Fruit fly (Drosophila melanogaster): ENCODE data around the gene tnc.

Gene tnc

dm6 chr3R:25027281-25028219 is 43.4 kb downstream of the tnc start (continued):
- TF ChIP-seq sens (GFP tag) = peak; percentile 46
- no peak for TF ChIP-seq unpg (GFP tag; optimal IDR thresholded peaks at IDR 0.05)
- TF ChIP-seq CG11247 (GFP tag; IDR thresholded peaks at IDR 0.05) = no peak
- TF ChIP-seq CG10431 (GFP tag; optimal IDR thresholded peaks at IDR 0.05) = no peak
- TF ChIP-seq CG4282 (GFP tag; optimal IDR thresholded peaks at IDR 0.05) = no peak
- TF ChIP-seq slou (GFP tag; optimal IDR thresholded peaks at IDR 0.05) = no peak
- TF ChIP-seq CG6854 (GFP tag; optimal IDR thresholded peaks at IDR 0.05) = peak; percentile 4
- TF ChIP-seq ac (GFP tag; optimal IDR thresholded peaks at IDR 0.05) = no peak
- no peak for TF ChIP-seq Hmx (GFP tag; optimal IDR thresholded peaks at IDR 0.05)
- TF ChIP-seq HLHmδ (GFP tag; optimal IDR thresholded peaks at IDR 0.05) = no peak
- TF ChIP-seq CG10267 (tag; optimal IDR thresholded peaks at IDR 0.05) = no peak
- peak; percentile 12 for TF ChIP-seq CG18011 (GFP tag; optimal IDR thresholded peaks at IDR 0.05)
- no peak for TF ChIP-seq Spps (tag; optimal IDR thresholded peaks at IDR 0.05)
- TF ChIP-seq repo (GFP tag; optimal IDR thresholded peaks at IDR 0.05) = no peak
- TF ChIP-seq CG2116 (GFP tag; optimal IDR thresholded peaks at IDR 0.05) = no peak
- no peak for TF ChIP-seq fd64A (GFP tag; optimal IDR thresholded peaks at IDR 0.05)
- no peak for TF ChIP-seq trh (GFP tag; optimal IDR thresholded peaks at IDR 0.05)
- no peak for TF ChIP-seq CG8765 (GFP tag; IDR thresholded peaks at IDR 0.05)
- TF ChIP-seq CG6813 (GFP tag; optimal IDR thresholded peaks at IDR 0.05) = no peak
- peak; percentile 32 for TF ChIP-seq HmgZ (tag; optimal IDR thresholded peaks at IDR 0.05)
- no peak for TF ChIP-seq cg (GFP tag; optimal IDR thresholded peaks at IDR 0.05)
- no peak for TF ChIP-seq sc (optimal IDR thresholded peaks at IDR 0.05)
- TF ChIP-seq sc (GFP tag; optimal IDR thresholded peaks at IDR 0.05) = no peak
- no peak for TF ChIP-seq Oli (tag; optimal IDR thresholded peaks at IDR 0.05)
- no peak for TF ChIP-seq NC2β (GFP tag; optimal IDR thresholded peaks at IDR 0.05)
- no peak for TF ChIP-seq ems (GFP tag; optimal IDR thresholded peaks at IDR 0.05)
- TF ChIP-seq Lhr (GFP tag; optimal IDR thresholded peaks at IDR 0.05) = no peak
- no peak; the same call in 1 of the 2 replicates for TF ChIP-seq Drgx (GFP tag; IDR thresholded peaks at IDR 0.05)
- TF ChIP-seq CG12769 (tag; optimal IDR thresholded peaks at IDR 0.05) = no peak
- no peak for TF ChIP-seq CHES-1-like (GFP tag; optimal IDR thresholded peaks at IDR 0.05)
- no peak for TF ChIP-seq vfl (GFP tag; optimal IDR thresholded peaks at IDR 0.05)
- no peak for TF ChIP-seq CG1233 (GFP tag; optimal IDR thresholded peaks at IDR 0.05)
- TF ChIP-seq CG9609 (GFP tag; optimal IDR thresholded peaks at IDR 0.05) = peak; percentile 9
- no peak for TF ChIP-seq tx (GFP tag; optimal IDR thresholded peaks at IDR 0.05)
- TF ChIP-seq CG13894 (tag; optimal IDR thresholded peaks at IDR 0.05) = no peak
- no peak for TF ChIP-seq danr (GFP tag; IDR thresholded peaks at IDR 0.05)
- no peak for TF ChIP-seq so (GFP tag; IDR thresholded peaks at IDR 0.05)
- no peak for TF ChIP-seq sima (GFP tag; optimal IDR thresholded peaks at IDR 0.05)
- TF ChIP-seq GATAe (GFP tag; conservative IDR thresholded peaks at IDR 0.05) = peak; percentile 76
- TF ChIP-seq pum (GFP tag; optimal IDR thresholded peaks at IDR 0.05) = no peak
- no peak for TF ChIP-seq chif (GFP tag; optimal IDR thresholded peaks at IDR 0.05)
- TF ChIP-seq CG18764 (GFP tag; optimal IDR thresholded peaks at IDR 0.05) = no peak
- no peak for TF ChIP-seq Awh (GFP tag; IDR thresholded peaks at IDR 0.05)
- TF ChIP-seq crp (GFP tag; optimal IDR thresholded peaks at IDR 0.05) = no peak
- TF ChIP-seq Hr51 (GFP tag; optimal IDR thresholded peaks at IDR 0.05) = no peak
- peak; percentile 10 for TF ChIP-seq zfh2 (GFP tag; optimal IDR thresholded peaks at IDR 0.05)
- no peak for TF ChIP-seq CG8388 (GFP tag; optimal IDR thresholded peaks at IDR 0.05)
- no peak for TF ChIP-seq CG13287 (GFP tag; IDR thresholded peaks at IDR 0.05; ENCODE audit: partially characterized antibody)
- TF ChIP-seq CG33557 (GFP tag; optimal IDR thresholded peaks at IDR 0.05) = no peak
